Worm (Caenorhabditis elegans): ENCODE measurements around the gene epn-1.

The epn-1 gene

DNA sequence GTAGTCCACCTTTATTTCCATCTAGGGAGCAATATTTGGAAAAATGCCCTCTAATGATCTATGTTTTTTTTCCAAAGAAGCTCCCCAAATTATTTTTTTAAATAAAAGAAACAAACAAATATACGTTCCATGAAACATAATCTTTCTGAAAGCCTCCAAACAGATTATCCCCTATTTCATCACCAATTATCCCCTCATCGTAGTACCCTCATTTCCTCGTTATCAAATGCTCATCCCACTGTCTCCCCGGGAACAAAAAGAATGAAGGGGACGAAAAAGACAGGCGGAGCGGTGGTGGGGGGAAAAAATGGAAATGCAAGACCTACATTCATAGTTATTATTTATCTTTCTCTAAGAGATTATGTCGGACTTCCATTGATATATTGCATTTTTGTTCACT, 20.9 kb downstream of the epn-1 start:
- TF ChIP-seq flt-1 (GFP tag; IDR thresholded peaks at IDR 0.05) (no peak), hmg-4 (GFP tag; optimal IDR thresholded peaks at IDR 0.05) (no peak), tra-4 (tag; optimal IDR thresholded peaks at IDR 0.05) (no peak), B0310.2 (tag; optimal IDR thresholded peaks at IDR 0.05) (no peak), sea-1 (GFP tag; conservative IDR thresholded peaks at IDR 0.05) (no peak), ceh-36 (tag; optimal IDR thresholded peaks at IDR 0.05) (no peak), F13C5.2 (tag; optimal IDR thresholded peaks at IDR 0.05) (no peak), hmbx-1 (tag; optimal IDR thresholded peaks at IDR 0.05) (no peak), tbx-37 (GFP tag; conservative IDR thresholded peaks at IDR 0.05) (no peak), pes-1 (GFP tag; IDR thresholded peaks at IDR 0.05) (no peak), ama-1 (optimal IDR thresholded peaks at IDR 0.05) (no peak), ets-7 (tag; optimal IDR thresholded peaks at IDR 0.05) (no peak), tbx-11 (GFP tag; IDR thresholded peaks at IDR 0.05) (no peak), hnd-1 (tag; optimal IDR thresholded peaks at IDR 0.05) (no peak), ceh-13 (GFP tag; optimal IDR thresholded peaks at IDR 0.05) (no peak), scrt-1 (GFP tag; IDR thresholded peaks at IDR 0.05) (no peak), aly-1 (tag; optimal IDR thresholded peaks at IDR 0.05) (no peak)

- TF ChIP-seq B0310.2 (tag; optimal IDR thresholded peaks at IDR 0.05) = no peak
- TF ChIP-seq tra-4 (tag; optimal IDR thresholded peaks at IDR 0.05) = no peak
- no peak for TF ChIP-seq aly-1 (tag; optimal IDR thresholded peaks at IDR 0.05)
- no peak for TF ChIP-seq F13C5.2 (tag; optimal IDR thresholded peaks at IDR 0.05)
- no peak for TF ChIP-seq hmg-4 (GFP tag; optimal IDR thresholded peaks at IDR 0.05)
- no peak for TF ChIP-seq hnd-1 (tag; optimal IDR thresholded peaks at IDR 0.05)
- TF ChIP-seq flt-1 (GFP tag; IDR thresholded peaks at IDR 0.05) = no peak
- no peak for TF ChIP-seq pes-1 (GFP tag; IDR thresholded peaks at IDR 0.05)
- no peak for TF ChIP-seq tbx-37 (GFP tag; conservative IDR thresholded peaks at IDR 0.05)
- no peak for TF ChIP-seq scrt-1 (GFP tag; IDR thresholded peaks at IDR 0.05)
- TF ChIP-seq ets-7 (tag; optimal IDR thresholded peaks at IDR 0.05) = no peak
These were observed 24.1 kb downstream of the epn-1 start for ce11 chrX:14794170-14794569.

- TF ChIP-seq hnd-1 (tag; optimal IDR thresholded peaks at IDR 0.05) (no peak), ceh-36 (tag; optimal IDR thresholded peaks at IDR 0.05) (no peak), B0310.2 (tag; optimal IDR thresholded peaks at IDR 0.05) (no peak), flt-1 (GFP tag; IDR thresholded peaks at IDR 0.05) (no peak), sea-1 (GFP tag; conservative IDR thresholded peaks at IDR 0.05) (no peak), F13C5.2 (tag; optimal IDR thresholded peaks at IDR 0.05) (no peak), tra-4 (tag; optimal IDR thresholded peaks at IDR 0.05) (no peak), aly-1 (tag; optimal IDR thresholded peaks at IDR 0.05) (no peak), tbx-11 (GFP tag; IDR thresholded peaks at IDR 0.05) (no peak)
These were observed 25.0 kb downstream of the epn-1 start, which contains the start of gene sprr-2 for ce11 chrX:14793198-14793747. Gene sprr-2 (plus strand): TSS chrX:14793445.

DNA sequence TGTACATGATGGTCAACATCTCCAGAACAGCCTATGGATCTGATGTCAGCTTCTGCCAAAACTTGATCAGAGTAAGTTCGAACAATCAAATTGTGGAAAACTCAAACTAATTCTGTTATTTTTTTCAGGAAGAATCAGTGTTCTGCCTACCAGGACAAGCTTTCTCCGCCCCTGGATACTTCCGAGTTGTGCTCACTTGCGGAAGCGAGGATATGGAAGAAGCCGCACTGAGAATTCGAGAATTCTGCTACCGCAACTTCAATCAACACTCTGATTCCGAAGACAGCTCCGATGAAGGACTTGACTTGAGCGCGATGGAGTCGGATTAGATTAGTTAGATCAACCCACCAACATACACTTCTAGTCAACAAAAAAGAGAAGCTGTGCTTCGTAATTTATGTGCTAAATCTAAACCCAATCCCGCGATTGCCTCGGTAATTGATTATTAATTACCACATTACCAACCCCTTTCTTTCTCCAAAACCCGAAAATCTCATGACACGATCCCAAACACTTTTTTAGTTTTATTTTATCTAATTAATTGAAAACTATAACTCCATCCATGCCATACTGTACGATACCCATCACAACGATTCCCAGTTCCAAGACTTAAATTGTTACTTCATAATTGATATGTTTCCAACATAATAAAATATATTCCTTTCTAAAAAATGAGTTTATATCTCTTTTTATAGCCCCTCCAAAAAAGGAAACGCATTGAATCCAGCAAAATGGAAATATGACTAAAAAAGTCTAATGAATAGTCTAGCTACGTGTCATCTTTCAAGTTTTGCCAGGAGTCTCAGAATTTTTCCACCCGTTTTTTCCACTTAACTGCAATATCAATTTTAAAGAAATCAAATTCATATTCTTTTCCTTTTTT, 25.8 kb downstream of the epn-1 start:
- no peak for TF ChIP-seq aly-1 (tag; optimal IDR thresholded peaks at IDR 0.05)
- no peak for TF ChIP-seq ceh-13 (GFP tag; optimal IDR thresholded peaks at IDR 0.05)
- no peak for TF ChIP-seq pes-1 (GFP tag; IDR thresholded peaks at IDR 0.05)

DNA sequence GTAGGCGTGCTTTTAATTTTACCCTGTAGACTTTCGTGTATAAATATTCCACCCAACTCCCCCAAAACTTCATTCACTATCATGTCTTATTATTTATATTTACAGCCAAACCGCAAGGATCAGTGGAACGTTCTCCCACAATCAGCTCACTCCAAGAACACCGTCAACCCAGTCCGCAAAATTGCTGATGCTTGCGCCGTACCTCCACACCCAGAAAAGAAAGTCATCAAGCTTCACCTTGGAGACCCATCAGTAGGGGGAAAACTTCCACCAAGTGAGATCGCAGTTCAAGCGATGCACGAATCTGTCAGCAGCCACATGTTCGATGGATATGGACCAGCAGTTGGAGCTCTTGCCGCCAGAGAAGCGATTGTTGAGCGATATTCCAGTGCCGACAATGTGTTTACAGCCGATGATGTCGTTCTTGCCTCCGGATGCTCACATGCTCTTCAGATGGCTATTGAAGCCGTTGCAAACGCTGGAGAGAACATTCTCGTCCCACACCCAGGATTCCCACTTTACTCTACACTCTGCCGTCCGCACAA, 27.0 kb downstream of the epn-1 start:
- TF ChIP-seq F13C5.2 (tag; optimal IDR thresholded peaks at IDR 0.05) = no peak
- TF ChIP-seq tbx-11 (GFP tag; IDR thresholded peaks at IDR 0.05) = no peak
- no peak for TF ChIP-seq pes-1 (GFP tag; IDR thresholded peaks at IDR 0.05)
- TF ChIP-seq hmbx-1 (tag; optimal IDR thresholded peaks at IDR 0.05) = no peak
- no peak for TF ChIP-seq hmg-4 (GFP tag; optimal IDR thresholded peaks at IDR 0.05)
- TF ChIP-seq B0310.2 (tag; optimal IDR thresholded peaks at IDR 0.05) = no peak
- TF ChIP-seq ets-7 (tag; optimal IDR thresholded peaks at IDR 0.05) = no peak
- TF ChIP-seq aly-1 (tag; optimal IDR thresholded peaks at IDR 0.05) = no peak
- TF ChIP-seq ceh-36 (tag; optimal IDR thresholded peaks at IDR 0.05) = no peak
- TF ChIP-seq sea-1 (GFP tag; conservative IDR thresholded peaks at IDR 0.05) = no peak
- no peak for TF ChIP-seq scrt-1 (GFP tag; IDR thresholded peaks at IDR 0.05)
- no peak for TF ChIP-seq tbx-37 (GFP tag; conservative IDR thresholded peaks at IDR 0.05)
- no peak for TF ChIP-seq ceh-13 (GFP tag; optimal IDR thresholded peaks at IDR 0.05)
- no peak for TF ChIP-seq ama-1 (optimal IDR thresholded peaks at IDR 0.05)
- TF ChIP-seq flt-1 (GFP tag; IDR thresholded peaks at IDR 0.05) = no peak

DNA sequence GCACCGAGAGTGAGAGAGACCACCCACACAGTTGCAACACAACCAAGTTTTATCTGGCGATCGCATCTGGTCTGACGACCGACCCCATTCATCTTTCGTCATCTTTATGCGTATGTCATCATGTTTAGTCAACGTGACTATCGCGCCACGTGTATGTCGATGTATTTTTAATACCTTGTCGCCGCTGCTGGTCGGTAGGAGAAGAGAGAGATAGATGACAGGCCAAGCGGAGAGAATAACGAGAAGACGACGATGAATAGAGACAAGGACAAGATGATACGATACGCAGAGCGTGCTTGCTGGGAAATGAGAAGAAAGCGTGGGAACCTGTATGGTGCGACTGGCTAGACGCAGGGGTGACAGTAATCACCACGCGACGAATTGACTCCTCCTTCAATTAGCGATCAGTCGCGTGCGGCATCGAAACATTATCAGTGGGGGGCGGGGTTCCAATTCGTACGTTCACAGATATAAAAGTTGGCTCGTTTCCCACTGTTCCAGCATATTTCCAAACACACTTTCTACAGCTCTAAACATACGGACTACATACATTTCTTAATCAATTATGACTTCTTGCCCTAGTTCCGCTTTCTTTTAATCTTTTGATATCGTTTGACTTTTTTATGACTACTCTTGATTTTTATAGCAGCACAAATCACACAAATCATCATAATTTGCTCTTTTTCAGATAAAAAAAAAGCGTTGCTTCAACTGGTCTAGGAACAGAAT, 27.8 kb downstream of the epn-1 start, which contains the start of gene tatn-1:
tatn-1 (plus strand) TSS at position 689 of the 729 bp plus-strand sequence.
- TF ChIP-seq ceh-36 (tag; optimal IDR thresholded peaks at IDR 0.05) = no peak
- no peak for TF ChIP-seq hmg-4 (GFP tag; optimal IDR thresholded peaks at IDR 0.05)

DNA sequence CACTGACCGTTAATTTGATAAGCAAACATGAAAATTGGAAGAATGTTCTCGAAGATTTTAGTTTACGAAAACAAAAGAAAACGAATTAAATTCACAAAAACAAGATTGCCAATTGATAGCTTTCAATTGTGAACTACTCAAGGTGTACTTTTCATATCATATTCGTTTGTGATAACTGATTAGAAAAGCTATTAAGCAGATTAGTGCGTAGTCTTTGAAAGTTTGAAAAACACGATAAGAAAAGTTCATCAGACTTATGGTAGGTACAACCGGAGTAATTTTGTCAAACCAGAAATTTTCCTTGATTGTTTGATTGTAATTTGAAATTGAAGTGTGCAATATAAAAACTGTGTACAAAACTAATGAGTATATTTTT, 30.8 kb downstream of the epn-1 start:
- TF ChIP-seq F13C5.2 (tag; optimal IDR thresholded peaks at IDR 0.05) (no peak), sea-1 (GFP tag; conservative IDR thresholded peaks at IDR 0.05) (no peak), pes-1 (GFP tag; IDR thresholded peaks at IDR 0.05) (no peak), hmbx-1 (tag; optimal IDR thresholded peaks at IDR 0.05) (no peak), hnd-1 (tag; optimal IDR thresholded peaks at IDR 0.05) (no peak)
